Worm (Caenorhabditis elegans) whole organism, dauer: ENCODE data around the gene clh-1.

ENCODE experiments used
- unc-62 ChIP-seq: sonication (generic microtip); optimal IDR thresholded peaks from 2 replicates; lab custom pipeline; 2017; ENCODE audit warnings: missing biosample characterization, missing genetic modification reagents, missing genetic modification characterization

The clh-1 gene

DNA sequence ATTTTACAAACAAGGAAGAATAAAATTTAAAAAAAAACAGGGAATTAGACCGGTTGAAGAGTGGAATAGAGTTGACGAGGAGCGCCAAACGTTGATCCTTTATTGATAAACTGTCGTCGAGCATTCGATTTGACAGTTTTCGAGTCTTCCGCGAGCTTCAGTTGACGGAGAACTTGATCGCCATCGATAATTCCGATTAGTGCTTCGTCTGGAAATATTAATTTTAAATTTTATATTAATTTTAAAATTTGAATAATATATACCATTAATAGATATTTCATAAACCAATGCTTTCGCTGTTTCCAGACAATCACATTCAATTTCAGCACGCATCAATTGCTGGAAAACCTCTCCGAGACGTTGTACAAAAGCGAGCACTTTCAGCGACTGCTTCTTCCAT lies 9.4 kb upstream of the clh-1 start, which contains the start of gene K12D12.4:
TSS of gene K12D12.4 (minus strand) at position 101 of the 400 bp plus-strand sequence.
- no peak for TF ChIP-seq unc-62 (GFP tag; lab: Kevin White, UChicago)

ce11 chrII:11860623-11861079 lies 4.4 kb upstream of the clh-1 start, which contains the start of gene K12D12.5:
Gene K12D12.5 (plus strand): TSS chrII:11861029.
- no peak for TF ChIP-seq unc-62 (GFP tag; lab: Kevin White, UChicago)

- TF ChIP-seq unc-62 (GFP tag; lab: Kevin White, UChicago), result no peak
Measured at ce11 chrII:11859833-11860232, 3.6 kb upstream of the clh-1 start.

ce11 chrII:11854749-11855148 lies 1.5 kb downstream of the clh-1 start:
- no peak for TF ChIP-seq unc-62 (GFP tag; lab: Kevin White, UChicago)

DNA sequence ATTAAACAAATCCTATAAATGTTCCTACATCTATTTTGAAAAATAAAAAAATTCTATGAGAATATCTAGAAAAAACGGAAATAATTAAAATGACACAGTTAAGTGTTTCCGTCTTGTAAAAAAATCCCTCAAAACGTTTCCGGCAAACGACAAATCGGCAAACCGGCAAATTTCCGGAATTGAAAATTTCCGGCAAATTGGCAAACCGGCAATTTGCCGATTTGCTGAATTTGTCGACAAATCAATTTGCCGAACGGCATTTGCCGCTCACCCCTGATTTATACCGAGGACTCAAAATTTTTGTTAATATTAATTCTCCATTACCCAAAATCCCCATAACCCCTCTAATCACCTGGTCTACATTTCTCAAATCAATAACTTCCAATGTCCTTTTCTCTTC lies 3.2 kb downstream of the clh-1 start:
- TF ChIP-seq unc-62 (GFP tag; lab: Kevin White, UChicago), result no peak

DNA sequence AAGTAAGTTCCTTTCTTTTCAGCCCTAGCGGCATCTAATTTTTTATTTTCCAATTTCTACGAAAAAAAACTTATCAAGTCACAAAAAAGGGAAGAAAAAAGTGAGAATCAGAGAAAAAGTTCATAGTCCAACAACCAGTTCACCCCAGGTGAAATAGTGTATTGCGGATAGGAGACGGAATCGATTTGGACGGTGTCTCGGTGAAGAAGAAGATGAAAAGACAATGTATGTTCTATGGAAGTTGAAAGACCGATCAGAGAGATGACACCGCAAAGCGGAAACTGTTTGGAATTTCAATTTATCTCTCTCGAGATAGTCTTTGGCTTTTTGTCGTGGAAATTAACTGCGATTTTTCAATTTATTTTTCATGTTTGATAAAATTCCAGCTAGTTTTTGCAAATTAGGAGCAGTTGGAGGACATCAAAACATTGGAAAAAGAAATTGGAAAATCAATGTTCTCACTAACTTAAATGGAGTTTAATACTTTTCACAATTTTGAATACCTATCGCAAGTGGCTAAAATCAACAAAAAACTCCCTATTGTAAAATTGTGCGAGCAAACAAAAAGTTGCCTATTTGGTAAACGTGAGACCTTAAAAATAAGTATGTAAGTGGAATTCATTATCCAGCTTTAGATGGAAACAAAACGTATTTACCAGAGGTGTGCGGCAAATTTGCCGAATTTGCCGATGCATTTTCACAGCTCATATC lies 3.9 kb downstream of the clh-1 start:
- no peak for TF ChIP-seq unc-62 (GFP tag; lab: Kevin White, UChicago)

ce11 chrII:11849572-11849971 lies 6.7 kb downstream of the clh-1 start:
- no peak for TF ChIP-seq unc-62 (GFP tag; lab: Kevin White, UChicago)

- TF ChIP-seq unc-62 (GFP tag; lab: Kevin White, UChicago), result no peak
Measured at ce11 chrII:11845954-11846353, 10.3 kb downstream of the clh-1 start.

ce11 chrII:11844984-11845383 lies 11.3 kb downstream of the clh-1 start:
- no peak for TF ChIP-seq unc-62 (GFP tag; lab: Kevin White, UChicago)

ce11 chrII:11844072-11844471 lies 12.2 kb downstream of the clh-1 start:
- no peak for TF ChIP-seq unc-62 (GFP tag; lab: Kevin White, UChicago)

DNA sequence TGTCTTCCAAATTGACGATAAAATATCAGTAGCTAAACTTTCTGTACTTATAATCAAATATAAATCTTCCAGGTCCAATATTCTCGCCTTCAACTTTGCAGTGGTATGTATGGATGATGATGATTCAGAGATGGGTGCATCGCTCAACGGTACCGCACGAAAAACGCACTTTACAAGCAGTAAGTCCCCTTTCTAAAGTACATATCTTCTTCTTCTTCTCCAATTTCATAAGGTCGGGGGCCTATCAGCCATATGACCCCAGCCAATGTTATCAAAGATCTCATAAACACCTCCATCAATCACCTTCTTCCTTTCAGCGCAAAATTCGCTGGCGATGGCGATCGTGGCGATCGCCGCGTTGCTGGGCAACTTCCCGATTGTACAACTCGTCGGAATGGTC lies 12.8 kb downstream of the clh-1 start:
- TF ChIP-seq unc-62 (GFP tag; lab: Kevin White, UChicago), result no peak

- TF ChIP-seq unc-62 (GFP tag; lab: Kevin White, UChicago), result no peak
Measured at ce11 chrII:11842766-11843165, 13.5 kb downstream of the clh-1 start.

- TF ChIP-seq unc-62 (GFP tag; lab: Kevin White, UChicago), result no peak
Measured at ce11 chrII:11842317-11842716, 13.9 kb downstream of the clh-1 start, which contains the start of gene T27D12.1. Gene T27D12.1 (plus strand): TSS chrII:11842617.

DNA sequence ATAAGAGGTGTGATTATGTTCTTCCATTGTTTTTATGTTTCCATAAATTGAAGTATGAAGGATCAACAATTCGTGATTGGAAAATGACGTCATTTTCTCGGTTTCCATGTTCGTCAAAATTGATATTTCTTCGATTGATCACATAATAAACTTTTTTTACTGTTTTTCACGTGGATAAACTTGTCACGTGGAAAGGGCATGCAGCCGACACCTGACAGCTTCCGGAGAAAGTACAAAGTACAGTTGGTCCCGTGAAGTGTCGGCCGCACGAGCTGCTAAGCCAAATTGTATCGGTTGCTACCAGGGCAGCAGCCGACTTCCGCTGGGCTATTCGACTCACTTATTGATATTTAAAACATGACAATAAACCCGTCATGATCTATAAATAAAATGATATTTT lies 14.6 kb downstream of the clh-1 start:
- no peak for TF ChIP-seq unc-62 (GFP tag; lab: Kevin White, UChicago)

ce11 chrII:11839116-11839515 lies 17.1 kb downstream of the clh-1 start:
- TF ChIP-seq unc-62 (GFP tag; lab: Kevin White, UChicago), result no peak

DNA sequence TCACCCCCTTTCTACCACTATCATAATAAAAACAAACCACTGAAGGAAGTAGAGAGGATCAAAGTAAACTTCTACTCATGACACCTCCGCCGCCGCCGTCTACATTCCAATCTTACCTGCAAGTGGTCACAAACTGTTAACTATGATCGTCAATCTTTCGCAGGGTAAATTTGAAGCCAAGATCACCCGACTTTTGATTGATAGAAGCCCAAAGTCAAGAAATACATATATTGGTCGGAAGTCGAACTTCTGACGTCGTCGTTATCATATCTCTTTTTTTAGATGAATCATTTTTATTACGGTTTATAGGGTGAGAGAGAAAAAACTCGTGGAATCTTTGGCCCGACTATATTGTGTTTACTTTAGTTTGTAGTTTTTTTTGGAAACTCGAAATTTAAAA lies 17.9 kb downstream of the clh-1 start:
- TF ChIP-seq unc-62 (GFP tag; lab: Kevin White, UChicago), result no peak

- no peak for TF ChIP-seq unc-62 (GFP tag; lab: Kevin White, UChicago)
Measured at ce11 chrII:11836554-11837218, 19.6 kb downstream of the clh-1 start.
